Worm (Caenorhabditis elegans) whole organism, L3 larva: Measurements from ENCODE around the gene srbc-37.

Source experiments
- R02D3.7 ChIP-seq: fragments of 150-350 bp; optimal IDR thresholded peaks from 2 replicates; lab custom pipeline; 2014; ENCODE audit warnings: missing biosample characterization, missing genetic modification characterization
- ZK546.5 ChIP-seq: sonication (generic microtip); optimal IDR thresholded peaks from 2 replicates; lab custom pipeline; 2017; ENCODE audit warnings: missing biosample characterization, missing genetic modification characterization
- aly-2 ChIP-seq: fragments of 150-350 bp; optimal IDR thresholded peaks from 2 replicates; lab custom pipeline; 2014; ENCODE audit warnings: missing biosample characterization, missing genetic modification characterization
- ceh-16 ChIP-seq: sonication (generic microtip); optimal IDR thresholded peaks from 2 replicates; lab custom pipeline; 2017; ENCODE audit warnings: missing biosample characterization, missing genetic modification characterization
- ceh-28 ChIP-seq: fragments of 150-350 bp; optimal IDR thresholded peaks from 2 replicates; lab custom pipeline; 2014; ENCODE audit warnings: missing biosample characterization, missing genetic modification reagents, missing genetic modification characterization
- ceh-82 ChIP-seq: fragments of 150-350 bp; optimal IDR thresholded peaks from 2 replicates; lab custom pipeline; 2014; ENCODE audit warnings: missing biosample characterization, missing genetic modification characterization
- ceh-9 ChIP-seq: sonication (generic microtip); optimal IDR thresholded peaks from 2 replicates; lab custom pipeline; 2018; ENCODE audit warnings: missing biosample characterization, missing genetic modification characterization
- daf-12 ChIP-seq: fragments of 150-350 bp; optimal IDR thresholded peaks from 2 replicates; lab custom pipeline; 2014; ENCODE audit warnings: missing biosample characterization, missing genetic modification reagents, missing genetic modification characterization
- egl-5 ChIP-seq: fragments of 150-350 bp; optimal IDR thresholded peaks from 2 replicates; lab custom pipeline; 2017; ENCODE audit warnings: missing biosample characterization, missing genetic modification reagents, missing genetic modification characterization, inconsistent platforms
- elt-1 ChIP-seq: fragments of 150-350 bp; optimal IDR thresholded peaks from 2 replicates; lab custom pipeline; 2014; ENCODE audit warnings: missing biosample characterization, missing genetic modification characterization
- elt-2 ChIP-seq: sonication (generic microtip); optimal IDR thresholded peaks from 2 replicates; lab custom pipeline; 2016; ENCODE audit warnings: missing genetic modification reagents, mild to moderate bottlenecking, missing genetic modification characterization, missing compliant biosample characterization
- elt-3 ChIP-seq, 3 experiments: fragments of 150-350 bp in 1 of 3; sonication (generic microtip) in 2 of 3; optimal IDR thresholded peaks; 2 replicates in 2 of 3; 4 replicates in 1 of 3; lab custom pipeline; 2014 to 2017; ENCODE audit warnings: missing biosample characterization in 3 of 3, missing genetic modification characterization in 3 of 3
- fkh-10 ChIP-seq: sonication (generic microtip); optimal IDR thresholded peaks from 2 replicates; lab custom pipeline; 2017; ENCODE audit warnings: missing biosample characterization, missing genetic modification reagents, missing genetic modification characterization
- fkh-2 ChIP-seq: fragments of 150-350 bp; optimal IDR thresholded peaks from 2 replicates; lab custom pipeline; 2014; ENCODE audit warnings: missing biosample characterization, missing genetic modification reagents, missing genetic modification characterization
- fos-1 ChIP-seq: fragments of 150-350 bp; optimal IDR thresholded peaks from 2 replicates; lab custom pipeline; 2014; ENCODE audit warnings: missing biosample characterization, missing genetic modification characterization
- hmg-11 ChIP-seq: sonication (generic microtip); optimal IDR thresholded peaks from 2 replicates; lab custom pipeline; 2016; ENCODE audit warnings: missing genetic modification characterization, missing compliant biosample characterization
- jun-1 ChIP-seq: fragments of 150-350 bp; optimal IDR thresholded peaks from 2 replicates; lab custom pipeline; 2014; ENCODE audit warnings: missing biosample characterization, missing genetic modification reagents, missing genetic modification characterization
- lin-15B ChIP-seq: fragments of 150-350 bp; optimal IDR thresholded peaks from 2 replicates; lab custom pipeline; 2014; ENCODE audit warnings: missing biosample characterization, missing genetic modification characterization
- lin-39 ChIP-seq: fragments of 150-350 bp; optimal IDR thresholded peaks from 2 replicates; lab custom pipeline; 2018; ENCODE audit warnings: missing biosample characterization, missing genetic modification reagents, missing genetic modification characterization
- lsy-12 ChIP-seq: sonication (generic microtip); optimal IDR thresholded peaks from 2 replicates; lab custom pipeline; 2016; ENCODE audit warnings: mild to moderate bottlenecking, missing genetic modification characterization, missing compliant biosample characterization
- mdl-1 ChIP-seq: fragments of 150-350 bp; optimal IDR thresholded peaks from 2 replicates; lab custom pipeline; 2014; ENCODE audit warnings: missing biosample characterization, missing genetic modification characterization
- mml-1 ChIP-seq: fragments of 150-350 bp; sonication (generic microtip); optimal IDR thresholded peaks from 3 replicates; lab custom pipeline; 2014; ENCODE audit warnings: missing biosample characterization, missing genetic modification characterization
- nfya-1 ChIP-seq: sonication (generic microtip); optimal IDR thresholded peaks from 2 replicates; lab custom pipeline; 2017; ENCODE audit warnings: missing genetic modification characterization, mild to moderate bottlenecking, missing compliant biosample characterization, antibody characterized with exemption, moderate library complexity; ENCODE audit not compliant: insufficient read depth
- nhr-12 ChIP-seq: fragments of 150-350 bp; optimal IDR thresholded peaks from 2 replicates; lab custom pipeline; 2014; ENCODE audit warnings: missing biosample characterization, missing genetic modification characterization
- nhr-23 ChIP-seq: fragments of 150-350 bp; optimal IDR thresholded peaks from 2 replicates; lab custom pipeline; 2014; ENCODE audit warnings: missing biosample characterization, missing genetic modification reagents, missing genetic modification characterization
- nhr-237 ChIP-seq: fragments of 150-350 bp; optimal IDR thresholded peaks from 2 replicates; lab custom pipeline; 2014; ENCODE audit warnings: missing biosample characterization, missing genetic modification characterization
- nhr-28 ChIP-seq: fragments of 150-350 bp; optimal IDR thresholded peaks from 2 replicates; lab custom pipeline; 2014; ENCODE audit warnings: missing biosample characterization, missing genetic modification characterization
- nhr-76 ChIP-seq: fragments of 150-350 bp; sonication (generic microtip); optimal IDR thresholded peaks from 5 replicates; lab custom pipeline; 2014; ENCODE audit warnings: missing biosample characterization, missing genetic modification characterization
- pha-4 ChIP-seq: fragments of 150-350 bp; optimal IDR thresholded peaks from 2 replicates; lab custom pipeline; 2014; ENCODE audit warnings: missing biosample characterization, missing genetic modification reagents, missing genetic modification characterization
- pqm-1 ChIP-seq: fragments of 150-350 bp; optimal IDR thresholded peaks from 2 replicates; lab custom pipeline; 2017; ENCODE audit warnings: missing biosample characterization, missing genetic modification characterization, inconsistent platforms
- sea-2 ChIP-seq: fragments of 150-350 bp; sonication (generic microtip); optimal IDR thresholded peaks from 4 replicates; lab custom pipeline; 2014; ENCODE audit warnings: missing biosample characterization, missing genetic modification reagents, missing genetic modification characterization
- snpc-4 ChIP-seq: fragments of 150-350 bp; optimal IDR thresholded peaks from 2 replicates; lab custom pipeline; 2014; ENCODE audit warnings: missing biosample characterization, missing genetic modification characterization
- tbx-2 ChIP-seq: sonication (generic microtip); optimal IDR thresholded peaks from 2 replicates; lab custom pipeline; 2016; ENCODE audit warnings: mild to moderate bottlenecking, missing genetic modification characterization, missing compliant biosample characterization
- unc-39 ChIP-seq: sonication (generic microtip); optimal IDR thresholded peaks from 4 replicates; lab custom pipeline; 2017; ENCODE audit warnings: missing biosample characterization, missing genetic modification characterization
- unc-62 ChIP-seq: fragments of 150-350 bp; sonication (generic microtip); optimal IDR thresholded peaks from 4 replicates; lab custom pipeline; 2014; ENCODE audit warnings: missing biosample characterization, missing genetic modification reagents, missing genetic modification characterization
- zag-1 ChIP-seq: fragments of 150-350 bp; optimal IDR thresholded peaks from 2 replicates; lab custom pipeline; 2014; ENCODE audit warnings: missing biosample characterization, missing genetic modification characterization
- ztf-11 ChIP-seq: fragments of 150-350 bp; optimal IDR thresholded peaks from 2 replicates; lab custom pipeline; 2014; ENCODE audit warnings: missing biosample characterization, missing genetic modification characterization
- ztf-4 ChIP-seq: fragments of 150-350 bp; optimal IDR thresholded peaks from 2 replicates; lab custom pipeline; 2014; ENCODE audit warnings: missing biosample characterization, missing genetic modification characterization

The srbc-37 gene

ce11 chrV:687384-687783 is 15.0 kb upstream of the srbc-37 start, which contains the start of gene H25P19.1:
TSS of gene H25P19.1 (plus strand) at chrV:687684.
- TF ChIP-seq ceh-82 (tag; lab: Kevin White, UChicago), result no peak
- no peak for TF ChIP-seq nfya-1 (tag; lab: Kevin White, UChicago)
- TF ChIP-seq nhr-76 (tag; lab: Kevin White, UChicago), result no peak
- TF ChIP-seq daf-12 (tag; lab: Kevin White, UChicago), result no peak
- TF ChIP-seq elt-2 (tag; lab: Kevin White, UChicago), result no peak
- TF ChIP-seq ztf-11 (tag; lab: Kevin White, UChicago), result no peak
- no peak for TF ChIP-seq jun-1 (tag; lab: Kevin White, UChicago)
- no peak for TF ChIP-seq ceh-28 (tag; lab: Kevin White, UChicago)
- TF ChIP-seq R02D3.7 (tag; lab: Kevin White, UChicago), result no peak
- TF ChIP-seq mdl-1, result no peak
- TF ChIP-seq fos-1 (tag; lab: Kevin White, UChicago), result no peak
- no peak for TF ChIP-seq nhr-28
- no peak for TF ChIP-seq nhr-23 (tag; lab: Kevin White, UChicago)
- no peak for TF ChIP-seq fkh-2 (tag; lab: Kevin White, UChicago)
- no peak for TF ChIP-seq nhr-237 (tag; lab: Kevin White, UChicago)
- TF ChIP-seq pha-4 (tag; lab: Kevin White, UChicago), result no peak
- no peak for TF ChIP-seq nhr-12
- no peak for TF ChIP-seq ZK546.5 (tag; lab: Kevin White, UChicago)
- TF ChIP-seq fkh-10 (GFP tag; lab: Kevin White, UChicago), result no peak
- no peak for TF ChIP-seq lsy-12

DNA sequence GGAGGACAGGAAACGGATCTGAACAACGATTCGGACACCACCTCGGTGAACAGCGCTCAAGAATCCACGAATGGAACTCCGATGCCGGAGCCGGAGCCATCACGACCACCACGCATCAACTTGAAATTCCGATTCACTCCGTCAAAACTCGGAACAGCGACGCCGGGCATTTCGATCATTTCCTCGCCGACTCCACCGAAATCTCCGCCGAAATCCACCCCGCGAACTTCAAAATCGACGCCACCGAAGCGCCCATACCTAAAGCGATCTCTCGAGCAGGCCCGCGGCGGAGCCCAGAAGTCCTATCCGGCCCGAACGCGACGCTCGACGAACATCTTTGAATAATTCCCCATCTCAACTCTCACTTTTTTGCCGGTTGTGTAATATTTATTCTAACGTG is 12.8 kb upstream of the srbc-37 start:
- TF ChIP-seq ceh-9 (tag; lab: Kevin White, UChicago) (no peak), nfya-1 (tag; lab: Kevin White, UChicago) (no peak), zag-1 (tag; lab: Kevin White, UChicago) (no peak), snpc-4 (tag; lab: Kevin White, UChicago) (no peak), fkh-2 (tag; lab: Kevin White, UChicago) (no peak), ceh-28 (tag; lab: Kevin White, UChicago) (no peak), pqm-1 (tag; lab: Kevin White, UChicago) (no peak), elt-1 (tag; lab: Kevin White, UChicago) (no peak), unc-39 (no peak)

DNA sequence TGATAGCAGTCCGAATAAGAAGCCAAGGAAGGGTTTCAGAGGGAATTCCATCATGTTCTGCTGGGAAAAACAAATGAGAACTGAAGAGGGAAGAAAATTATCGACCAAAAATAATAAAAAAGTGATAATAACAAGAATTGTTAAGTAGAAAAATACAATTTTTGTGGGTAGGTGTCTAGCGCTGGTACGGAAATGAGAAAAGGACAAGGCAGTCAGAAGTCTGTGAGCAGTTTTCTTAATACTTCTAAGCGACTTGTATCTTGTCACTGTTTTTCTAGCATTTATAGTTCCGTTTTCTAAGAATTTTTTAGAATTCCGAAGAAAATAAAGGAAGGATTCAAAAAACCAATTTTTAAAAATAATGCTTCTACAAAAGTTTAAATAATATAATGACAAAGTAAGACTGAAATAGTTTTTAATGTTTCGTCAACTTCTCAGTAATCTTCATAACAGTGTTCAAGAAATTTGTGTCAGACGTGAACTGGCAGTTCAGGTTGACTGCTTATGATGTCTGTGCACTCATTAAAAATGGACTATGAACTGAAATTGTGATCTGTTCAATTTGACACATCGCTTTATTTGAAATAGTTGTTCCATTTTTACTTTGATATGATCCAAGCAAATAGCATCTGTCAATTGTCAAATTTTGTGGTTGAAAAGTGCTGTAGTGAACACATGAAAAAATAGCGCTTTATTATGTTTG is 9.5 kb upstream of the srbc-37 start, which contains the start of gene srx-4:
TSS of gene srx-4 (minus strand) at position 51 of the 703 bp plus-strand sequence.
- no peak for TF ChIP-seq lin-15B (tag; lab: Kevin White, UChicago)
- TF ChIP-seq ceh-16 (tag; lab: Kevin White, UChicago), result no peak
- no peak for TF ChIP-seq egl-5 (tag; lab: Kevin White, UChicago)
- no peak for TF ChIP-seq sea-2 (GFP tag; lab: Kevin White, UChicago)
- no peak for TF ChIP-seq ztf-4 (tag; lab: Kevin White, UChicago)
- TF ChIP-seq, all 47 proteins: peak for 0

DNA sequence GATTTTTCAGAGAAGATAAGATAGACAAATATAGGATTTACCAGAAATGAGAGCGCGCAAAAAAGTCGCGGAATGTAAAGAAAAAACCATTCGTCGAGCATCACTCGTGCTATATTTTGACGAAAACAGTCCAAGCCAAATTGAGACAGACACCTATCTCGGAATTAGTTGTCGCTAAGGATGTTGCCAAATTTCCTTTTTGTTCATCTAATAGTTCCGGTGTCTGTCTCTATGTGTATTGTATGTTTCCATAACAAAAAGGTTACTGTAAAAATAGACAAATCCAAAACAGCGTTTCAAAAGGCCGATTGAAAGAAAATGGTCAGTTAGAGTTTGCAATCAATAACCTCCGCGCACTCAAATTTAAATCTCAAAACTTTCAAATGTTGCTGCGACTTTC is 7.7 kb upstream of the srbc-37 start, which contains the start of gene srj-53:
TSS of gene srj-53 (minus strand) at position 101 of the 400 bp plus-strand sequence.
- TF ChIP-seq aly-2 (tag; lab: Kevin White, UChicago), result no peak
- no peak for TF ChIP-seq unc-62 (GFP tag; lab: Kevin White, UChicago)
- no peak for TF ChIP-seq ceh-82 (tag; lab: Kevin White, UChicago)
- no peak for TF ChIP-seq nhr-23 (tag; lab: Kevin White, UChicago)
- TF ChIP-seq sea-2 (GFP tag; lab: Kevin White, UChicago), result no peak
- no peak for TF ChIP-seq R02D3.7 (tag; lab: Kevin White, UChicago)
- TF ChIP-seq fkh-10 (GFP tag; lab: Kevin White, UChicago), result no peak
- TF ChIP-seq lin-15B (tag; lab: Kevin White, UChicago), result no peak
- no peak for TF ChIP-seq mml-1 (tag; lab: Kevin White, UChicago)
- TF ChIP-seq ZK546.5 (tag; lab: Kevin White, UChicago), result no peak
- TF ChIP-seq nfya-1 (tag; lab: Kevin White, UChicago), result no peak
- TF ChIP-seq tbx-2, result no peak
- TF ChIP-seq lin-39 (tag; lab: Kevin White, UChicago), result no peak
- TF ChIP-seq lsy-12, result no peak
- TF ChIP-seq ztf-11 (tag; lab: Kevin White, UChicago), result no peak
- TF ChIP-seq elt-3 (tag; optimal IDR thresholded peaks at IDR 0.05; lab: Kevin White, UChicago), result no peak
- no peak for TF ChIP-seq nhr-76 (tag; lab: Kevin White, UChicago)
- no peak for TF ChIP-seq nhr-28
- no peak for TF ChIP-seq snpc-4 (tag; lab: Kevin White, UChicago)
- TF ChIP-seq hmg-11, result no peak
